Fruit fly (Drosophila melanogaster) whole organism, embryonic: ENCODE measurements around the gene CG43233.

Source experiments
- Ada2b ChIP-seq: fragments of 200-800 bp; sonication (Bioruptor generic); IDR thresholded peaks from 2 replicates; pipeline ENCODE4 v1.3.6; 2022; ENCODE audit warnings: missing biosample characterization, missing genetic modification characterization
- Bgb ChIP-seq: fragments of 200-800 bp; sonication (Bioruptor generic); IDR thresholded peaks from 2 replicates; pipeline ENCODE4 v1.3.6; 2022; ENCODE audit warnings: missing biosample characterization, missing genetic modification characterization; ENCODE audit not compliant: partially characterized antibody
- CG10209 ChIP-seq: fragments of 200-800 bp; sonication (Bioruptor generic); optimal IDR thresholded peaks from 3 replicates; lab custom pipeline; 2017; ENCODE audit warnings: missing biosample characterization, mild to moderate bottlenecking, missing genetic modification characterization, missing genetic modification reagents
- CG10274 ChIP-seq: fragments of 200-800 bp; sonication (Bioruptor generic); optimal IDR thresholded peaks from 3 replicates; lab custom pipeline; 2017; ENCODE audit warnings: missing biosample characterization, mild to moderate bottlenecking, missing genetic modification characterization
- CG10431 ChIP-seq: fragments of 200-800 bp; sonication (Bioruptor generic); optimal IDR thresholded peaks from 3 replicates; lab custom pipeline; 2018; ENCODE audit warnings: missing biosample characterization, mild to moderate bottlenecking, missing genetic modification characterization
- CG12391 ChIP-seq: fragments of 200-800 bp; sonication (Bioruptor generic); optimal IDR thresholded peaks from 3 replicates; lab custom pipeline; 2018; ENCODE audit warnings: missing biosample characterization, mild to moderate bottlenecking, missing genetic modification characterization, moderate library complexity
- CG1647 ChIP-seq: fragments of 200-800 bp; sonication (Bioruptor generic); optimal IDR thresholded peaks from 3 replicates; lab custom pipeline; 2016; ENCODE audit warnings: missing biosample characterization, missing genetic modification characterization
- CG17328 ChIP-seq: fragments of 200-800 bp; sonication (Bioruptor generic); IDR thresholded peaks from 2 replicates; pipeline ENCODE4 v1.3.6; 2022; ENCODE audit warnings: missing biosample characterization, missing genetic modification characterization
- CG17361 ChIP-seq: fragments of 200-800 bp; sonication (Bioruptor generic); IDR thresholded peaks from 3 replicates; pipeline ENCODE4 v1.3.6; 2022; ENCODE audit warnings: missing biosample characterization, missing genetic modification characterization
- CG17802 ChIP-seq: fragments of 200-800 bp; sonication (Bioruptor generic); optimal IDR thresholded peaks from 2 replicates; lab custom pipeline; 2018; ENCODE audit warnings: missing biosample characterization, mild to moderate bottlenecking, missing genetic modification characterization, moderate library complexity
- CG31388 ChIP-seq: fragments of 200-800 bp; sonication (Bioruptor generic); optimal IDR thresholded peaks from 2 replicates; lab custom pipeline; 2016; ENCODE audit warnings: missing biosample characterization, missing genetic modification characterization
- CG4707 ChIP-seq: fragments of 200-800 bp; sonication (Bioruptor generic); optimal IDR thresholded peaks from 2 replicates; lab custom pipeline; 2018; ENCODE audit warnings: missing biosample characterization, mild to moderate bottlenecking, missing genetic modification characterization, moderate library complexity
- CG7839 ChIP-seq: fragments of 200-800 bp; sonication (Bioruptor generic); optimal IDR thresholded peaks from 3 replicates; lab custom pipeline; 2018; ENCODE audit warnings: missing biosample characterization, mild to moderate bottlenecking, missing genetic modification characterization, moderate library complexity
- CG7987 ChIP-seq: fragments of 200-800 bp; sonication (Bioruptor generic); optimal IDR thresholded peaks from 2 replicates; lab custom pipeline; 2018; ENCODE audit warnings: missing biosample characterization, mild to moderate bottlenecking, missing genetic modification characterization, moderate library complexity
- CG9609 ChIP-seq: fragments of 200-800 bp; sonication (Bioruptor generic); optimal IDR thresholded peaks from 3 replicates; lab custom pipeline; 2016; ENCODE audit warnings: missing biosample characterization, missing genetic modification characterization
- Dip2 ChIP-seq: fragments of 200-800 bp; sonication (Bioruptor generic); IDR thresholded peaks from 2 replicates; pipeline ENCODE4 v1.3.6; 2022; ENCODE audit warnings: missing biosample characterization, missing genetic modification characterization
- Drgx ChIP-seq: fragments of 200-800 bp; sonication (Bioruptor generic); IDR thresholded peaks from 2 replicates; pipeline ENCODE4 v1.3.6; 2022; ENCODE audit warnings: missing biosample characterization, missing genetic modification characterization
- Elba2 ChIP-seq: fragments of 200-800 bp; sonication (Bioruptor generic); optimal IDR thresholded peaks from 3 replicates; lab custom pipeline; 2016; ENCODE audit warnings: missing biosample characterization, missing genetic modification characterization
- Fer2 ChIP-seq: fragments of 200-800 bp; sonication (Bioruptor generic); optimal IDR thresholded peaks from 2 replicates; lab custom pipeline; 2018; ENCODE audit warnings: missing biosample characterization, mild to moderate bottlenecking, missing genetic modification characterization, moderate library complexity
- Gsc ChIP-seq: fragments of 200-800 bp; sonication (Bioruptor generic); IDR thresholded peaks from 2 replicates; pipeline ENCODE4 v1.3.6; 2022; ENCODE audit warnings: missing biosample characterization, missing genetic modification characterization
- HLHmδ ChIP-seq: fragments of 200-800 bp; sonication (Bioruptor generic); optimal IDR thresholded peaks from 2 replicates; lab custom pipeline; 2018; ENCODE audit warnings: missing biosample characterization, mild to moderate bottlenecking, missing genetic modification characterization, moderate library complexity
- HmgZ ChIP-seq: fragments of 200-800 bp; sonication (Bioruptor generic); optimal IDR thresholded peaks from 2 replicates; lab custom pipeline; 2018; ENCODE audit warnings: missing biosample characterization, mild to moderate bottlenecking, missing genetic modification characterization
- Hr3 ChIP-seq: fragments of 200-800 bp; sonication (Bioruptor generic); optimal IDR thresholded peaks from 3 replicates; lab custom pipeline; 2016; ENCODE audit warnings: missing biosample characterization, missing genetic modification characterization
- Optix ChIP-seq: fragments of 200-800 bp; sonication (Bioruptor generic); IDR thresholded peaks from 3 replicates; pipeline ENCODE4 v1.3.6; 2022; ENCODE audit warnings: missing biosample characterization, missing genetic modification characterization
- Pdp1 ChIP-seq, 2 experiments: fragments of 200-800 bp; sonication (Bioruptor generic); optimal IDR thresholded peaks; 3 replicates each; lab custom pipeline; 2016; ENCODE audit warnings: missing biosample characterization in 2 of 2, missing genetic modification characterization in 2 of 2, mild to moderate bottlenecking in 1 of 2, moderate library complexity in 1 of 2
- Ssrp ChIP-seq: fragments of 200-800 bp; sonication (Bioruptor generic); optimal IDR thresholded peaks from 2 replicates; lab custom pipeline; 2018; ENCODE audit warnings: missing biosample characterization, mild to moderate bottlenecking, missing genetic modification characterization, moderate library complexity
- Trl ChIP-seq, 3 experiments: fragments of >200 bp in 2 of 3; fragments of 200-800 bp in 1 of 3; sonication (Bioruptor generic) in 1 of 3; optimal IDR thresholded peaks; 2 replicates in 1 of 3; 3 replicates in 2 of 3; lab custom pipeline; 2016 to 2017; ENCODE audit warnings: missing biosample characterization in 1 of 3, missing genetic modification characterization in 1 of 3
- abd-A ChIP-seq: fragments of 200-800 bp; sonication (Bioruptor generic); optimal IDR thresholded peaks from 3 replicates; lab custom pipeline; 2019; ENCODE audit warnings: missing biosample characterization, mild to moderate bottlenecking, missing genetic modification characterization, moderate library complexity
- br ChIP-seq: fragments of >200 bp; optimal IDR thresholded peaks from 2 replicates; lab custom pipeline; 2017
- dm ChIP-seq: fragments of 200-800 bp; sonication (Bioruptor generic); optimal IDR thresholded peaks from 3 replicates; lab custom pipeline; 2016; ENCODE audit warnings: missing biosample characterization, missing genetic modification characterization
- emc ChIP-seq: fragments of 200-800 bp; sonication (Bioruptor generic); optimal IDR thresholded peaks from 2 replicates; lab custom pipeline; 2016; ENCODE audit warnings: missing biosample characterization, missing genetic modification characterization
- fd102C ChIP-seq: fragments of 200-800 bp; sonication (Bioruptor generic); optimal IDR thresholded peaks from 2 replicates; lab custom pipeline; 2018; ENCODE audit warnings: missing biosample characterization, mild to moderate bottlenecking, missing genetic modification characterization, moderate library complexity
- grau ChIP-seq: fragments of 200-800 bp; optimal IDR thresholded peaks from 3 replicates; lab custom pipeline; 2019; ENCODE audit warnings: missing biosample characterization, mild to moderate bottlenecking, missing genetic modification characterization, moderate library complexity
- gt ChIP-seq: fragments of 200-800 bp; sonication (Bioruptor generic); IDR thresholded peaks from 2 replicates; pipeline ENCODE4 v1.3.6; 2022; ENCODE audit warnings: missing biosample characterization, missing genetic modification characterization
- h ChIP-seq: fragments of >200 bp; optimal IDR thresholded peaks from 2 replicates; lab custom pipeline; 2017
- lov ChIP-seq, 2 experiments: fragments of 200-800 bp in 1 of 2; fragments of >200 bp in 1 of 2; sonication (Bioruptor generic) in 1 of 2; IDR thresholded peaks in 1 of 2; optimal IDR thresholded peaks in 1 of 2; 2 replicates in 1 of 2; 3 replicates in 1 of 2; pipeline versions ENCODE4 v1.3.6 to Lab custom; 2017 to 2022; ENCODE audit warnings: missing biosample characterization in 1 of 2, missing genetic modification characterization in 1 of 2
- nerfin-1 ChIP-seq: fragments of 200-800 bp; sonication (Bioruptor generic); optimal IDR thresholded peaks from 3 replicates; lab custom pipeline; 2019; ENCODE audit warnings: missing biosample characterization, mild to moderate bottlenecking, missing genetic modification characterization, moderate library complexity
- oc ChIP-seq: fragments of 200-800 bp; sonication (Bioruptor generic); optimal IDR thresholded peaks from 2 replicates; lab custom pipeline; 2018; ENCODE audit warnings: missing biosample characterization, mild to moderate bottlenecking, missing genetic modification characterization, moderate library complexity
- p53 ChIP-seq: fragments of 200-800 bp; sonication (Bioruptor generic); optimal IDR thresholded peaks from 2 replicates; lab custom pipeline; 2016; ENCODE audit warnings: missing biosample characterization, missing genetic modification characterization
- pfk ChIP-seq: fragments of 200-800 bp; sonication (Bioruptor generic); optimal IDR thresholded peaks from 2 replicates; lab custom pipeline; 2018; ENCODE audit warnings: missing biosample characterization, mild to moderate bottlenecking, missing genetic modification characterization, moderate library complexity
- pho ChIP-seq: fragments of 200-800 bp; sonication (Bioruptor generic); optimal IDR thresholded peaks from 2 replicates; lab custom pipeline; 2016; ENCODE audit warnings: missing biosample characterization, missing genetic modification characterization
- pnt ChIP-seq: fragments of 200-800 bp; sonication (Bioruptor generic); optimal IDR thresholded peaks from 3 replicates; lab custom pipeline; 2016; ENCODE audit warnings: missing biosample characterization, missing genetic modification characterization
- ranshi ChIP-seq: fragments of 200-800 bp; sonication (Bioruptor generic); IDR thresholded peaks from 2 replicates; pipeline ENCODE4 v1.3.6; 2022; ENCODE audit warnings: missing biosample characterization, missing genetic modification characterization
- sc ChIP-seq, 3 experiments: fragments of >200 bp in 2 of 3; fragments of 200-800 bp in 1 of 3; sonication (Bioruptor generic) in 1 of 3; optimal IDR thresholded peaks; 2 replicates in 2 of 3; 3 replicates in 1 of 3; lab custom pipeline; 2017; ENCODE audit warnings: mild to moderate bottlenecking in 1 of 3, missing biosample characterization in 1 of 3, missing genetic modification characterization in 1 of 3, missing genetic modification reagents in 1 of 3
- sens ChIP-seq: fragments of 200-800 bp; sonication (Bioruptor generic); peaks from one replicate; lab custom pipeline; 2016; ENCODE audit warnings: missing biosample characterization, missing genetic modification characterization
- slou ChIP-seq: fragments of 200-800 bp; sonication (Bioruptor generic); optimal IDR thresholded peaks from 3 replicates; lab custom pipeline; 2016; ENCODE audit warnings: missing biosample characterization, missing genetic modification characterization
- ssp ChIP-seq: fragments of 200-800 bp; sonication (Bioruptor generic); IDR thresholded peaks from 2 replicates; pipeline ENCODE4 v1.3.6; 2022; ENCODE audit warnings: missing biosample characterization, missing genetic modification characterization
- zen ChIP-seq: fragments of 200-800 bp; sonication (Bioruptor generic); optimal IDR thresholded peaks from 3 replicates; lab custom pipeline; 2018; ENCODE audit warnings: missing biosample characterization, mild to moderate bottlenecking, missing genetic modification characterization, moderate library complexity
- zfh1 ChIP-seq: fragments of 200-800 bp; sonication (Bioruptor generic); IDR thresholded peaks from 3 replicates; pipeline ENCODE4 v1.3.6; 2022; ENCODE audit warnings: missing biosample characterization, missing genetic modification characterization
- zfh2 ChIP-seq: fragments of 200-800 bp; sonication (Bioruptor generic); optimal IDR thresholded peaks from 2 replicates; lab custom pipeline; 2016; ENCODE audit warnings: missing biosample characterization, missing genetic modification characterization

The CG43233 gene

DNA sequence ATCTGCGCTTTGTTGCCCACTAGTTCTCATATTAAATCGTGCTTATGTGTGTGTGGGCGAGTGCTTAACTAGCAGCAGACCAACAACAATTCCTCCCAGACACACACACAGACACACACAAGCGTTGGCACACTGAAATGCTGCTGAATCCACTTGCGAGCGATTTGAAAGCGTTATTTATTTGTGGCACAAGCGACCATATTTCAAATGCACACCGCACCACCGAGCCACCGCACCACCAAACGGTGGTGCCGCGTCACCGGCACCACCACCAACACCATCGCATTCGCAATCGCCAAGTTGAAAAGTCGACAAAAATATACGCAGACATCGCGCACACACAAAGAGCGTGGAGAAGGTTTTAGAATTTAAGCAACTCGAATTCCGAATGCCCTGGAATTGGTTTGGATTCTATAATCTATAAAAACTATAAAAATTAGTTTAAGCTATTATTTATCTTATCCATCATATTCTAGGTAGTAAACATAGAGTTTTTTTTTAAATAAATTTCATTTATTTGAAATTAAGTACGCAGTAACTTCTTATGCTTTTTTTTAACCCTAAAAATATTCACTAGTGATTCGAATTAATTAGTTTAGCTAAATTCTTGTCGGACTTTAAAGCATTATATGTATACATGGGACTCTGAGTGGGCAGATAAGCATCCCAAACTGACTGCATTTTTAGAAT, 5.5 kb upstream of the CG43233 start (continued):
- TF ChIP-seq HmgZ (tag; lab: Kevin White, UChicago), result no peak
- TF ChIP-seq br, result no peak
- TF ChIP-seq dm (GFP tag; lab: Kevin White, UChicago), result no peak
- no peak for TF ChIP-seq CG10274
- TF ChIP-seq CG17361, result no peak
- no peak for TF ChIP-seq pnt
- TF ChIP-seq gt (GFP tag; lab: Robert Waterston, UW), result no peak
- no peak for TF ChIP-seq h
- TF ChIP-seq CG10209 (GFP tag; lab: Kevin White, UChicago), result no peak
- TF ChIP-seq Optix (GFP tag; lab: Robert Waterston, UW), result no peak
- no peak for TF ChIP-seq pho
- TF ChIP-seq CG1647 (GFP tag; lab: Kevin White, UChicago), result no peak
- no peak for TF ChIP-seq lov (optimal IDR thresholded peaks at IDR 0.05; lab: Kevin White, UChicago)
- no peak for TF ChIP-seq lov (GFP tag; IDR thresholded peaks at IDR 0.05; lab: Robert Waterston, UW)
- no peak for TF ChIP-seq oc (tag; lab: Kevin White, UChicago)
- no peak for TF ChIP-seq p53 (GFP tag; lab: Kevin White, UChicago)
- TF ChIP-seq CG4707 (GFP tag; lab: Kevin White, UChicago), result no peak
- TF ChIP-seq Bgb (GFP tag; lab: Robert Waterston, UW), result peak; percentile 8; the same call in 1 of the 2 replicates
- TF ChIP-seq slou, result no peak
- TF ChIP-seq emc (GFP tag; lab: Kevin White, UChicago), result no peak
- TF ChIP-seq sens (GFP tag; lab: Kevin White, UChicago), result peak; percentile 85
- no peak for TF ChIP-seq zen
- peak; percentile 24 for TF ChIP-seq grau
- TF ChIP-seq Ssrp (tag; lab: Kevin White, UChicago), result peak; percentile 24
- TF ChIP-seq CG17328 (GFP tag; lab: Robert Waterston, UW), result no peak
- TF ChIP-seq abd-A, result peak; percentile 5
- no peak for TF ChIP-seq sc (optimal IDR thresholded peaks at IDR 0.05; lab: Kevin White, UChicago)
- TF ChIP-seq sc (GFP tag; optimal IDR thresholded peaks at IDR 0.05; lab: Kevin White, UChicago), result no peak
- no peak for TF ChIP-seq Dip2 (GFP tag; lab: Robert Waterston, UW)
- no peak for TF ChIP-seq zfh1 (GFP tag; lab: Robert Waterston, UW)
- TF ChIP-seq Drgx (GFP tag; lab: Robert Waterston, UW), result peak; percentile 35; the same call in 1 of the 2 replicates
- TF ChIP-seq CG10431 (GFP tag; lab: Kevin White, UChicago), result no peak
- no peak for TF ChIP-seq pfk (GFP tag; lab: Kevin White, UChicago)
- TF ChIP-seq CG9609 (GFP tag; lab: Kevin White, UChicago), result no peak
- peak; percentile 45 for TF ChIP-seq CG12391 (tag; lab: Kevin White, UChicago)
- no peak for TF ChIP-seq Pdp1 (GFP tag; optimal IDR thresholded peaks at IDR 0.05; lab: Kevin White, UChicago)
- no peak for TF ChIP-seq Fer2 (tag; lab: Kevin White, UChicago)
- TF ChIP-seq CG7839 (tag; lab: Kevin White, UChicago), result peak; percentile 37
- TF ChIP-seq Trl (optimal IDR thresholded peaks at IDR 0.05; lab: Kevin White, UChicago), result no peak
- TF ChIP-seq Trl (GFP tag; optimal IDR thresholded peaks at IDR 0.05; lab: Kevin White, UChicago), result no peak
- no peak for TF ChIP-seq Ada2b (GFP tag; lab: Robert Waterston, UW)
- TF ChIP-seq Elba2 (GFP tag; lab: Kevin White, UChicago), result no peak
- TF ChIP-seq CG17802 (tag; lab: Kevin White, UChicago), result no peak
- no peak for TF ChIP-seq CG7987 (GFP tag; lab: Kevin White, UChicago)
- TF ChIP-seq fd102C (GFP tag; lab: Kevin White, UChicago), result no peak
- TF ChIP-seq ssp (GFP tag; lab: Robert Waterston, UW), result no peak
- TF ChIP-seq HLHmδ (GFP tag; lab: Kevin White, UChicago), result no peak
- no peak for TF ChIP-seq CG31388 (GFP tag; lab: Kevin White, UChicago)
- TF ChIP-seq Gsc (GFP tag; lab: Robert Waterston, UW), result no peak
- no peak for TF ChIP-seq zfh2 (GFP tag; lab: Kevin White, UChicago)
- peak; percentile 12 for TF ChIP-seq Hr3 (GFP tag; lab: Kevin White, UChicago)
- TF ChIP-seq nerfin-1 (tag; lab: Kevin White, UChicago), result no peak
- TF ChIP-seq ranshi (GFP tag; lab: Robert Waterston, UW), result no peak
